Fruit fly (Drosophila melanogaster) whole organism, embryonic: Measurements from ENCODE around the gene CG3625.

Source experiments
- Atf6 ChIP-seq: fragments of 200-800 bp; sonication (Bioruptor generic); IDR thresholded peaks from 2 replicates; pipeline ENCODE4 v1.3.6; 2022; ENCODE audit warnings: missing biosample characterization, missing genetic modification characterization
- Awh ChIP-seq: fragments of 200-800 bp; sonication (Bioruptor generic); IDR thresholded peaks from 2 replicates; pipeline ENCODE4, ENCODE4 v1.3.6; 2022; ENCODE audit warnings: missing biosample characterization, missing genetic modification characterization
- CG11085 ChIP-seq: fragments of 200-800 bp; sonication (Bioruptor generic); IDR thresholded peaks from 2 replicates; pipeline ENCODE4 v1.3.6; 2022; ENCODE audit warnings: missing biosample characterization, missing genetic modification characterization
- CG11504 ChIP-seq: fragments of 200-800 bp; sonication (Bioruptor generic); optimal IDR thresholded peaks from 3 replicates; lab custom pipeline; 2019; ENCODE audit warnings: missing biosample characterization, mild to moderate bottlenecking, missing genetic modification characterization, moderate library complexity
- CG11560 ChIP-seq: fragments of 200-800 bp; sonication (Bioruptor generic); IDR thresholded peaks from 3 replicates; pipeline ENCODE4 v1.3.6; 2022; ENCODE audit warnings: missing biosample characterization, missing genetic modification characterization
- CG11695 ChIP-seq: fragments of 200-800 bp; sonication (Bioruptor generic); IDR thresholded peaks from 3 replicates; pipeline ENCODE4 v1.3.6; 2022; ENCODE audit warnings: missing biosample characterization, missing genetic modification characterization
- CG13624 ChIP-seq: fragments of 200-800 bp; sonication (Bioruptor generic); optimal IDR thresholded peaks from 2 replicates; lab custom pipeline; 2016; ENCODE audit warnings: missing biosample characterization, missing genetic modification characterization
- CG1529 ChIP-seq: fragments of 200-800 bp; sonication (Bioruptor generic); optimal IDR thresholded peaks from 3 replicates; lab custom pipeline; 2018; ENCODE audit warnings: missing biosample characterization, missing genetic modification characterization
- CG15514 ChIP-seq: fragments of 200-800 bp; sonication (Bioruptor generic); optimal IDR thresholded peaks from 3 replicates; lab custom pipeline; 2017; ENCODE audit warnings: missing biosample characterization, missing genetic modification characterization, mild to moderate bottlenecking, moderate library complexity, missing genetic modification reagents
- CG1603 ChIP-seq: fragments of 200-800 bp; sonication (Bioruptor generic); optimal IDR thresholded peaks from 2 replicates; lab custom pipeline; 2019; ENCODE audit warnings: missing biosample characterization, mild to moderate bottlenecking, missing genetic modification characterization, moderate library complexity
- CG17385 ChIP-seq: fragments of 200-800 bp; sonication (Bioruptor generic); optimal IDR thresholded peaks from 3 replicates; lab custom pipeline; 2018; ENCODE audit warnings: missing biosample characterization, mild to moderate bottlenecking, missing genetic modification characterization
- CG30020 ChIP-seq: fragments of 200-800 bp; optimal IDR thresholded peaks from 2 replicates; lab custom pipeline; 2019; ENCODE audit warnings: missing biosample characterization, mild to moderate bottlenecking, missing genetic modification characterization, moderate library complexity
- CG30403 ChIP-seq: fragments of 200-800 bp; sonication (Bioruptor generic); optimal IDR thresholded peaks from 3 replicates; lab custom pipeline; 2016; ENCODE audit warnings: missing biosample characterization, missing genetic modification characterization
- CG3163 ChIP-seq: fragments of 200-800 bp; sonication (Bioruptor generic); optimal IDR thresholded peaks from 3 replicates; lab custom pipeline; 2016; ENCODE audit warnings: missing biosample characterization, missing genetic modification characterization
- CG32532 ChIP-seq: fragments of 200-800 bp; sonication (Bioruptor generic); IDR thresholded peaks from 2 replicates; pipeline ENCODE4 v1.3.6; 2022; ENCODE audit warnings: missing biosample characterization, missing genetic modification characterization
- CG32767 ChIP-seq: fragments of 200-800 bp; sonication (Bioruptor generic); IDR thresholded peaks from 2 replicates; pipeline ENCODE4 v1.3.6; 2022; ENCODE audit warnings: missing biosample characterization, missing genetic modification characterization
- CG33557 ChIP-seq: fragments of 200-800 bp; sonication (Bioruptor generic); optimal IDR thresholded peaks from 2 replicates; lab custom pipeline; 2019; ENCODE audit warnings: missing biosample characterization, mild to moderate bottlenecking, missing genetic modification characterization, moderate library complexity
- CG3847 ChIP-seq: fragments of 200-800 bp; sonication (Bioruptor generic); IDR thresholded peaks from 2 replicates; pipeline ENCODE4 v1.3.6; 2022; ENCODE audit warnings: missing biosample characterization, missing genetic modification characterization
- CG4404 ChIP-seq: fragments of 200-800 bp; sonication (Bioruptor generic); IDR thresholded peaks from 2 replicates; pipeline ENCODE4 v1.3.6; 2022; ENCODE audit warnings: missing biosample characterization, missing genetic modification characterization
- CG6175 ChIP-seq: fragments of 200-800 bp; sonication (Bioruptor generic); IDR thresholded peaks from 3 replicates; pipeline ENCODE4 v1.3.6; 2022; ENCODE audit warnings: missing biosample characterization, missing genetic modification characterization
- CG7556 ChIP-seq: fragments of 200-800 bp; sonication (Bioruptor generic); optimal IDR thresholded peaks from 2 replicates; lab custom pipeline; 2017; ENCODE audit warnings: missing biosample characterization, mild to moderate bottlenecking, missing genetic modification characterization
- CG7786 ChIP-seq: fragments of 200-800 bp; sonication (Bioruptor generic); optimal IDR thresholded peaks from 2 replicates; lab custom pipeline; 2016; ENCODE audit warnings: missing biosample characterization, missing genetic modification characterization
- CG8089 ChIP-seq: fragments of 200-800 bp; sonication (Bioruptor generic); optimal IDR thresholded peaks from 3 replicates; lab custom pipeline; 2016; ENCODE audit warnings: missing biosample characterization, missing genetic modification characterization
- CG9437 ChIP-seq: fragments of 200-800 bp; sonication (Bioruptor generic); optimal IDR thresholded peaks from 2 replicates; lab custom pipeline; 2018; ENCODE audit warnings: missing biosample characterization, mild to moderate bottlenecking, missing genetic modification characterization
- Deaf1 ChIP-seq: fragments of 200-800 bp; optimal IDR thresholded peaks from 3 replicates; lab custom pipeline; 2019; ENCODE audit warnings: missing biosample characterization, mild to moderate bottlenecking, missing genetic modification characterization, moderate library complexity
- ERR ChIP-seq: fragments of 200-800 bp; sonication (Bioruptor generic); optimal IDR thresholded peaks from 2 replicates; lab custom pipeline; 2016; ENCODE audit warnings: missing biosample characterization, missing genetic modification characterization
- HHEX ChIP-seq: fragments of 200-800 bp; sonication (Bioruptor generic); optimal IDR thresholded peaks from 3 replicates; lab custom pipeline; 2017; ENCODE audit warnings: missing biosample characterization, mild to moderate bottlenecking, missing genetic modification characterization, missing genetic modification reagents
- HLH4C ChIP-seq: fragments of 200-800 bp; sonication (Bioruptor generic); IDR thresholded peaks from 3 replicates; pipeline ENCODE4 v1.3.6; 2022; ENCODE audit warnings: missing biosample characterization, missing genetic modification characterization; ENCODE audit not compliant: partially characterized antibody
- Hmr ChIP-seq: fragments of 200-800 bp; sonication (Bioruptor generic); optimal IDR thresholded peaks from 3 replicates; lab custom pipeline; 2017; ENCODE audit warnings: mild to moderate bottlenecking, missing biosample characterization, missing genetic modification reagents, missing genetic modification characterization
- Hmx ChIP-seq: fragments of 200-800 bp; sonication (Bioruptor generic); optimal IDR thresholded peaks from 2 replicates; lab custom pipeline; 2016; ENCODE audit warnings: missing biosample characterization, missing genetic modification characterization
- MBD-R2 ChIP-seq: fragments of 200-800 bp; sonication (Bioruptor generic); IDR thresholded peaks from 2 replicates; pipeline ENCODE4 v1.3.6; 2022; ENCODE audit warnings: missing biosample characterization, missing genetic modification characterization
- Meics ChIP-seq: fragments of 200-800 bp; sonication (Bioruptor generic); optimal IDR thresholded peaks from 2 replicates; lab custom pipeline; 2017; ENCODE audit warnings: missing biosample characterization, mild to moderate bottlenecking, missing genetic modification characterization
- Nf-YB ChIP-seq: fragments of 200-800 bp; sonication (Bioruptor generic); optimal IDR thresholded peaks from 3 replicates; lab custom pipeline; 2019; ENCODE audit warnings: missing biosample characterization, mild to moderate bottlenecking, missing genetic modification characterization, moderate library complexity
- az2 ChIP-seq: fragments of 200-800 bp; sonication (Bioruptor generic); optimal IDR thresholded peaks from 3 replicates; lab custom pipeline; 2016; ENCODE audit warnings: missing biosample characterization, missing genetic modification characterization
- br ChIP-seq: fragments of >200 bp; optimal IDR thresholded peaks from 2 replicates; lab custom pipeline; 2017
- chm ChIP-seq: fragments of 200-800 bp; sonication (Bioruptor generic); IDR thresholded peaks from 2 replicates; pipeline ENCODE4 v1.3.6; 2022; ENCODE audit warnings: missing biosample characterization, missing genetic modification characterization
- dimm ChIP-seq: fragments of 200-800 bp; sonication (Bioruptor generic); IDR thresholded peaks from 2 replicates; pipeline ENCODE4 v1.3.6; 2022; ENCODE audit warnings: missing biosample characterization, missing genetic modification characterization
- ems ChIP-seq: fragments of 200-800 bp; sonication (Bioruptor generic); optimal IDR thresholded peaks from 3 replicates; lab custom pipeline; 2016; ENCODE audit warnings: missing biosample characterization, missing genetic modification characterization
- grau ChIP-seq: fragments of 200-800 bp; optimal IDR thresholded peaks from 3 replicates; lab custom pipeline; 2019; ENCODE audit warnings: missing biosample characterization, mild to moderate bottlenecking, missing genetic modification characterization, moderate library complexity
- knrl ChIP-seq: fragments of 200-800 bp; sonication (Bioruptor generic); IDR thresholded peaks from 3 replicates; pipeline ENCODE4 v1.3.6; 2022; ENCODE audit warnings: missing biosample characterization, missing genetic modification characterization; ENCODE audit not compliant: partially characterized antibody
- lab ChIP-seq: fragments of 200-800 bp; sonication (Bioruptor generic); optimal IDR thresholded peaks from 3 replicates; lab custom pipeline; 2017; ENCODE audit warnings: missing biosample characterization, missing genetic modification characterization, mild to moderate bottlenecking, moderate library complexity, missing genetic modification reagents
- lilli ChIP-seq: fragments of 200-800 bp; sonication (Bioruptor generic); optimal IDR thresholded peaks from 3 replicates; lab custom pipeline; 2016; ENCODE audit warnings: missing biosample characterization, missing genetic modification characterization
- nerfin-1 ChIP-seq: fragments of 200-800 bp; sonication (Bioruptor generic); optimal IDR thresholded peaks from 3 replicates; lab custom pipeline; 2019; ENCODE audit warnings: missing biosample characterization, mild to moderate bottlenecking, missing genetic modification characterization, moderate library complexity
- nom ChIP-seq: fragments of 200-800 bp; sonication (Bioruptor generic); optimal IDR thresholded peaks from 2 replicates; lab custom pipeline; 2017; ENCODE audit warnings: missing biosample characterization, missing genetic modification characterization, mild to moderate bottlenecking, moderate library complexity, missing genetic modification reagents
- pfk ChIP-seq: fragments of 200-800 bp; sonication (Bioruptor generic); optimal IDR thresholded peaks from 2 replicates; lab custom pipeline; 2018; ENCODE audit warnings: missing biosample characterization, mild to moderate bottlenecking, missing genetic modification characterization, moderate library complexity
- sd ChIP-seq: fragments of 200-800 bp; sonication (Bioruptor generic); optimal IDR thresholded peaks from 3 replicates; lab custom pipeline; 2018; ENCODE audit warnings: missing biosample characterization, mild to moderate bottlenecking, missing genetic modification characterization, moderate library complexity
- sisA ChIP-seq: fragments of 200-800 bp; sonication (Bioruptor generic); IDR thresholded peaks from 2 replicates; pipeline ENCODE4 v1.3.6; 2022; ENCODE audit warnings: missing biosample characterization, missing genetic modification characterization
- ssp ChIP-seq: fragments of 200-800 bp; sonication (Bioruptor generic); IDR thresholded peaks from 2 replicates; pipeline ENCODE4 v1.3.6; 2022; ENCODE audit warnings: missing biosample characterization, missing genetic modification characterization
- twi ChIP-seq: fragments of 200-800 bp; optimal IDR thresholded peaks from 2 replicates; lab custom pipeline; 2019; ENCODE audit warnings: missing biosample characterization, mild to moderate bottlenecking, missing genetic modification characterization, moderate library complexity
- zf30C ChIP-seq: fragments of 200-800 bp; sonication (Bioruptor generic); optimal IDR thresholded peaks from 3 replicates; lab custom pipeline; 2018; ENCODE audit warnings: missing biosample characterization, mild to moderate bottlenecking, missing genetic modification characterization
- zfh1 ChIP-seq: fragments of 200-800 bp; sonication (Bioruptor generic); IDR thresholded peaks from 3 replicates; pipeline ENCODE4 v1.3.6; 2022; ENCODE audit warnings: missing biosample characterization, missing genetic modification characterization

CG3625 gene

DNA sequence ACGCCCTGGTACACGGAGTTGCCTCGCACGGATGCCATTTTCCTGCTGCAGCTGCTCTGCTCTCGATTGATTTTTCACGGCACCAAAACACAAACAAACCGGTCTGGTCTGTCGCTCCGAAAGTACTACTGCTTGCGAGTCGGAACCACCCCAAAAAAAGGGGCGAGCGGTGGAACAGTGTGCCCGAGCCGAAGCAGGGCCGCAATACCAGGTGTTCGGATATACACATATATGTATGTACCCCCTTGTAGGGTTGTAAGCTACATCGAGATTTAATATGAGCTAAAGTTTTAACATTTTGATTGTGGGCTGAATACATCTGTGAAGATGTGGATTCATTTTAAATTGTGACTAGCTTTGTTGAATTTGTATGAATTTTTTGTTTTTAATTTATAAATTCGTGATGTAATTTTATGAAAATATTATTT, 6.0 kb downstream of the CG3625 start (continued):
- TF ChIP-seq CG11504 (peak; percentile 70), knrl (GFP tag; lab: Robert Waterston, UW) (peak; percentile 26; the same call in 1 of the 3 replicates), Nf-YB (peak; percentile 44), HHEX (GFP tag; lab: Kevin White, UChicago) (peak; percentile 55), grau (peak; percentile 68), nom (peak; percentile 28), CG7556 (peak; percentile 43), CG30020 (tag; lab: Kevin White, UChicago) (peak; percentile 55), zfh1 (GFP tag; lab: Robert Waterston, UW) (peak; percentile 60; the same call in 2 of the 3 replicates), CG7786 (GFP tag; lab: Kevin White, UChicago) (peak; percentile 29), lilli (GFP tag; lab: Kevin White, UChicago) (peak; percentile 70), CG9437 (GFP tag; lab: Kevin White, UChicago) (peak; percentile 18), ERR (GFP tag; lab: Kevin White, UChicago) (no peak), Deaf1 (tag; lab: Kevin White, UChicago) (peak; percentile 70), dimm (GFP tag; lab: Robert Waterston, UW) (no peak), CG32532 (peak; percentile 66), br (lab: Kevin White, UChicago) (no peak), pfk (GFP tag; lab: Kevin White, UChicago) (peak; percentile 4), CG13624 (GFP tag; lab: Kevin White, UChicago) (peak; percentile 42), zf30C (GFP tag; lab: Kevin White, UChicago) (no peak), CG11085 (GFP tag; lab: Robert Waterston, UW) (no peak), CG1603 (peak; percentile 70), sisA (no peak), lab (GFP tag; lab: Kevin White, UChicago) (no peak), CG3847 (GFP tag; lab: Robert Waterston, UW) (peak; percentile 52), Meics (GFP tag; lab: Kevin White, UChicago) (peak; percentile 72), az2 (GFP tag; lab: Kevin White, UChicago) (peak; percentile 42), CG1529 (GFP tag; lab: Kevin White, UChicago) (no peak), HLH4C (no peak), CG11560 (tag; lab: Robert Waterston, UW) (no peak), CG11695 (GFP tag; lab: Robert Waterston, UW) (no peak), nerfin-1 (tag; lab: Kevin White, UChicago) (peak; percentile 22), CG17385 (peak; percentile 48), CG15514 (GFP tag; lab: Kevin White, UChicago) (peak; percentile 97), ems (GFP tag; lab: Kevin White, UChicago) (peak; percentile 54), chm (peak; percentile 65), CG30403 (peak; percentile 59), ssp (GFP tag; lab: Robert Waterston, UW) (peak; percentile 36; the same call in 1 of the 2 replicates), CG6175 (no peak), Hmx (peak; percentile 59), twi (tag; lab: Kevin White, UChicago) (no peak), MBD-R2 (GFP tag; lab: Robert Waterston, UW) (peak; percentile 77; the same call in 1 of the 2 replicates), CG4404 (no peak), Hmr (peak; percentile 72), Atf6 (GFP tag; lab: Robert Waterston, UW) (no peak; the same call in none of the 2 replicates), Awh (GFP tag; lab: Robert Waterston, UW) (peak; percentile 53), CG33557 (GFP tag; lab: Kevin White, UChicago) (no peak), CG8089 (GFP tag; lab: Kevin White, UChicago) (peak; percentile 27), CG32767 (peak; percentile 65), sd (tag; lab: Kevin White, UChicago) (peak; percentile 25), CG3163 (GFP tag; lab: Kevin White, UChicago) (no peak)
